Worm (Caenorhabditis elegans) whole organism, L3 larva: ENCODE results near the gene mob-2.
A peak's percentile ranks its signal among the peaks of the same experiment; 100 is the strongest.

Experiments used
- R02D3.7 ChIP-seq: fragments of 150-350 bp; optimal IDR thresholded peaks from 2 replicates; lab custom pipeline; 2014; ENCODE audit warnings: missing biosample characterization, missing genetic modification characterization
- aly-2 ChIP-seq: fragments of 150-350 bp; optimal IDR thresholded peaks from 2 replicates; lab custom pipeline; 2014; ENCODE audit warnings: missing biosample characterization, missing genetic modification characterization
- ceh-16 ChIP-seq: sonication (generic microtip); optimal IDR thresholded peaks from 2 replicates; lab custom pipeline; 2017; ENCODE audit warnings: missing biosample characterization, missing genetic modification characterization
- ceh-28 ChIP-seq: fragments of 150-350 bp; optimal IDR thresholded peaks from 2 replicates; lab custom pipeline; 2014; ENCODE audit warnings: missing biosample characterization, missing genetic modification reagents, missing genetic modification characterization
- ceh-82 ChIP-seq: fragments of 150-350 bp; optimal IDR thresholded peaks from 2 replicates; lab custom pipeline; 2014; ENCODE audit warnings: missing biosample characterization, missing genetic modification characterization
- daf-12 ChIP-seq: fragments of 150-350 bp; optimal IDR thresholded peaks from 2 replicates; lab custom pipeline; 2014; ENCODE audit warnings: missing biosample characterization, missing genetic modification reagents, missing genetic modification characterization
- egl-27 ChIP-seq: sonication (generic microtip); optimal IDR thresholded peaks from 4 replicates; lab custom pipeline; 2017; ENCODE audit warnings: missing biosample characterization, missing genetic modification reagents, missing genetic modification characterization
- egl-5 ChIP-seq: fragments of 150-350 bp; optimal IDR thresholded peaks from 2 replicates; lab custom pipeline; 2017; ENCODE audit warnings: missing biosample characterization, missing genetic modification reagents, missing genetic modification characterization, inconsistent platforms
- elt-1 ChIP-seq: fragments of 150-350 bp; optimal IDR thresholded peaks from 2 replicates; lab custom pipeline; 2014; ENCODE audit warnings: missing biosample characterization, missing genetic modification characterization
- elt-2 ChIP-seq: sonication (generic microtip); optimal IDR thresholded peaks from 2 replicates; lab custom pipeline; 2016; ENCODE audit warnings: missing genetic modification reagents, mild to moderate bottlenecking, missing genetic modification characterization, missing compliant biosample characterization
- elt-3 ChIP-seq, 3 experiments: fragments of 150-350 bp in 1 of 3; sonication (generic microtip) in 2 of 3; optimal IDR thresholded peaks; 2 replicates in 2 of 3; 4 replicates in 1 of 3; lab custom pipeline; 2014 to 2017; ENCODE audit warnings: missing biosample characterization in 3 of 3, missing genetic modification characterization in 3 of 3
- fkh-2 ChIP-seq: fragments of 150-350 bp; optimal IDR thresholded peaks from 2 replicates; lab custom pipeline; 2014; ENCODE audit warnings: missing biosample characterization, missing genetic modification reagents, missing genetic modification characterization
- fos-1 ChIP-seq: fragments of 150-350 bp; optimal IDR thresholded peaks from 2 replicates; lab custom pipeline; 2014; ENCODE audit warnings: missing biosample characterization, missing genetic modification characterization
- hmg-11 ChIP-seq: sonication (generic microtip); optimal IDR thresholded peaks from 2 replicates; lab custom pipeline; 2016; ENCODE audit warnings: missing genetic modification characterization, missing compliant biosample characterization
- jun-1 ChIP-seq: fragments of 150-350 bp; optimal IDR thresholded peaks from 2 replicates; lab custom pipeline; 2014; ENCODE audit warnings: missing biosample characterization, missing genetic modification reagents, missing genetic modification characterization
- lin-39 ChIP-seq: fragments of 150-350 bp; optimal IDR thresholded peaks from 2 replicates; lab custom pipeline; 2018; ENCODE audit warnings: missing biosample characterization, missing genetic modification reagents, missing genetic modification characterization
- nhr-11 ChIP-seq: fragments of 150-350 bp; optimal IDR thresholded peaks from 2 replicates; lab custom pipeline; 2014; ENCODE audit warnings: missing biosample characterization, missing genetic modification characterization
- nhr-23 ChIP-seq: fragments of 150-350 bp; optimal IDR thresholded peaks from 2 replicates; lab custom pipeline; 2014; ENCODE audit warnings: missing biosample characterization, missing genetic modification reagents, missing genetic modification characterization
- nhr-237 ChIP-seq: fragments of 150-350 bp; optimal IDR thresholded peaks from 2 replicates; lab custom pipeline; 2014; ENCODE audit warnings: missing biosample characterization, missing genetic modification characterization
- nhr-25 ChIP-seq: sonication (generic microtip); optimal IDR thresholded peaks from 2 replicates; lab custom pipeline; 2017; ENCODE audit warnings: missing biosample characterization, missing genetic modification characterization
- nhr-28 ChIP-seq: fragments of 150-350 bp; optimal IDR thresholded peaks from 2 replicates; lab custom pipeline; 2014; ENCODE audit warnings: missing biosample characterization, missing genetic modification characterization
- nhr-43 ChIP-seq: sonication (generic microtip); optimal IDR thresholded peaks from 2 replicates; lab custom pipeline; 2016; ENCODE audit warnings: mild to moderate bottlenecking, missing genetic modification characterization, missing compliant biosample characterization; ENCODE audit not compliant: poor library complexity, severe bottlenecking
- nhr-67 ChIP-seq: fragments of 150-350 bp; optimal IDR thresholded peaks from 2 replicates; lab custom pipeline; 2014; ENCODE audit warnings: missing biosample characterization, missing genetic modification characterization
- nhr-76 ChIP-seq: fragments of 150-350 bp; sonication (generic microtip); optimal IDR thresholded peaks from 5 replicates; lab custom pipeline; 2014; ENCODE audit warnings: missing biosample characterization, missing genetic modification characterization
- nhr-77 ChIP-seq: fragments of 150-350 bp; optimal IDR thresholded peaks from 2 replicates; lab custom pipeline; 2014; ENCODE audit warnings: missing biosample characterization, missing genetic modification characterization
- pqm-1 ChIP-seq: fragments of 150-350 bp; optimal IDR thresholded peaks from 2 replicates; lab custom pipeline; 2017; ENCODE audit warnings: missing biosample characterization, missing genetic modification characterization, inconsistent platforms
- sea-2 ChIP-seq: fragments of 150-350 bp; sonication (generic microtip); optimal IDR thresholded peaks from 4 replicates; lab custom pipeline; 2014; ENCODE audit warnings: missing biosample characterization, missing genetic modification reagents, missing genetic modification characterization
- skn-1 ChIP-seq: fragments of 150-350 bp; optimal IDR thresholded peaks from 2 replicates; lab custom pipeline; 2014; ENCODE audit warnings: missing biosample characterization, missing genetic modification characterization
- snpc-4 ChIP-seq: fragments of 150-350 bp; optimal IDR thresholded peaks from 2 replicates; lab custom pipeline; 2014; ENCODE audit warnings: missing biosample characterization, missing genetic modification characterization
- tbx-2 ChIP-seq: sonication (generic microtip); optimal IDR thresholded peaks from 2 replicates; lab custom pipeline; 2016; ENCODE audit warnings: mild to moderate bottlenecking, missing genetic modification characterization, missing compliant biosample characterization
- unc-62 ChIP-seq: fragments of 150-350 bp; sonication (generic microtip); optimal IDR thresholded peaks from 4 replicates; lab custom pipeline; 2014; ENCODE audit warnings: missing biosample characterization, missing genetic modification reagents, missing genetic modification characterization
- zag-1 ChIP-seq: fragments of 150-350 bp; optimal IDR thresholded peaks from 2 replicates; lab custom pipeline; 2014; ENCODE audit warnings: missing biosample characterization, missing genetic modification characterization
- ztf-11 ChIP-seq: fragments of 150-350 bp; optimal IDR thresholded peaks from 2 replicates; lab custom pipeline; 2014; ENCODE audit warnings: missing biosample characterization, missing genetic modification characterization

Gene mob-2

ce11 chrX:13119900-13120299 is 50.0 kb downstream of the mob-2 start:
- TF ChIP-seq aly-2 (tag; lab: Kevin White, UChicago) (no peak), nhr-43 (tag; lab: Kevin White, UChicago) (peak; percentile 38), sea-2 (no peak), tbx-2 (no peak), nhr-67 (tag; lab: Kevin White, UChicago) (no peak), hmg-11 (tag; lab: Kevin White, UChicago) (no peak), unc-62 (GFP tag; lab: Kevin White, UChicago) (no peak), elt-1 (tag; lab: Kevin White, UChicago) (peak; percentile 73), nhr-25 (tag; lab: Kevin White, UChicago) (peak; percentile 36), snpc-4 (no peak), nhr-77 (tag; lab: Kevin White, UChicago) (no peak), egl-5 (tag; lab: Kevin White, UChicago) (no peak), ceh-82 (tag; lab: Kevin White, UChicago) (no peak), jun-1 (tag; lab: Kevin White, UChicago) (no peak), nhr-237 (tag; lab: Kevin White, UChicago) (no peak), ceh-16 (tag; lab: Kevin White, UChicago) (no peak), fkh-2 (tag; lab: Kevin White, UChicago) (no peak), elt-2 (no peak), zag-1 (tag; lab: Kevin White, UChicago) (no peak), R02D3.7 (no peak), nhr-23 (peak; percentile 54)

- TF ChIP-seq nhr-67 (tag; lab: Kevin White, UChicago): no peak
- no peak for TF ChIP-seq nhr-11 (tag; lab: Kevin White, UChicago)
- no peak for TF ChIP-seq ceh-28 (tag; lab: Kevin White, UChicago)
- no peak for TF ChIP-seq daf-12 (tag; lab: Kevin White, UChicago)
- TF ChIP-seq nhr-28 (tag; lab: Kevin White, UChicago): no peak
- no peak for TF ChIP-seq ztf-11 (tag; lab: Kevin White, UChicago)
- TF ChIP-seq jun-1 (tag; lab: Kevin White, UChicago): no peak
- TF ChIP-seq nhr-23: no peak
- TF ChIP-seq pqm-1 (tag; lab: Kevin White, UChicago): no peak
- no peak for TF ChIP-seq tbx-2
- TF ChIP-seq ceh-16 (tag; lab: Kevin White, UChicago): no peak
- TF ChIP-seq nhr-25 (tag; lab: Kevin White, UChicago): no peak
- no peak for TF ChIP-seq nhr-76
- no peak for TF ChIP-seq fos-1 (tag; lab: Kevin White, UChicago)
- TF ChIP-seq, all 47 proteins: peak for 0
Observed at ce11 chrX:13116380-13116779, 53.5 kb downstream of the mob-2 start.

DNA sequence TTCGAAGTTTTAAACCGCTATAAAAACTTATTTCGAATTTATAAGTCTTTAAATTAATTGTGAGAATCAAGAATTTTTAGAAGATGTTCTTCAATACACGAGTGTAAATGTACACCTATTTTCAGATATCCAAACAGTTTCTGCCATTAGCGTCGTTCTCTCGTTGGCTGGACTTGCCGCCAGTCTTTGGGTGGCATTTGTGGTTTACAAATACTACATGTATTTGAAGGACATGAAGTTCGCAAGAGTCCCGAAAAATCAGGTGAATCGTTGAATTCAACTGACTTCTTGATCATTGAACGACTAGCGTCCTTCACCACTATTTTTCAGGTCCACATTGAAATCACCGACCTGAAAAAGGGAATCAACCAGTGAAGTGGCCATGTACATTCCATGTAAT is 54.2 kb downstream of the mob-2 start:
- TF ChIP-seq daf-12 (tag; lab: Kevin White, UChicago): no peak
- TF ChIP-seq elt-1 (tag; lab: Kevin White, UChicago): no peak
- TF ChIP-seq unc-62 (GFP tag; lab: Kevin White, UChicago): no peak
- no peak for TF ChIP-seq nhr-237 (tag; lab: Kevin White, UChicago)
- no peak for TF ChIP-seq elt-2
- no peak for TF ChIP-seq skn-1
- no peak for TF ChIP-seq pqm-1 (tag; lab: Kevin White, UChicago)
- TF ChIP-seq lin-39 (tag; lab: Kevin White, UChicago): no peak
- TF ChIP-seq egl-5 (tag; lab: Kevin White, UChicago): no peak
- no peak for TF ChIP-seq ceh-28 (tag; lab: Kevin White, UChicago)
- TF ChIP-seq egl-27: no peak
- no peak for TF ChIP-seq elt-3 (tag; optimal IDR thresholded peaks at IDR 0.05; lab: Kevin White, UChicago)
- no peak for TF ChIP-seq snpc-4

DNA sequence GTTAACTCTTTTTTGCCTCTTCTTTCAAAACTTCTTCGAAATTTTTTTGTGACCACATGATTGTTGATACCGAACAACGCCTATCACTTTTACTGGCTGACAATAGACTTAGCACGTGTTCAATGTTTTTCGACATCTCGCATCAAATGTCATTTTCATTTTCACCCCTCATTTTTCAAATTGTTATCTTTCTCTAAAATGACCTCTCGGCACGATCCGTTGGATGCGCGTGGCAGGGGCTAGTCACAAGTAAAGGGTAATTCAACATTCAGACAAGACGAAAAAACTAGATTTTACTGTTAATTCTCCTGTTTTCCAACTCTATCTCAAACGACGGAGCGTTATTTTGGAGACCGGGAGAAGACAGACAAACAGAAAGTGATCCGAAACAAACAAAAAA is 56.4 kb downstream of the mob-2 start, which contains the start of gene F17H10.2:
TSS of gene F17H10.2 (plus strand) at position 316 of the 400 bp plus-strand sequence.
- TF ChIP-seq nhr-43 (tag; lab: Kevin White, UChicago) (peak; percentile 12), R02D3.7 (no peak), sea-2 (no peak), nhr-25 (tag; lab: Kevin White, UChicago) (peak; percentile 63)

- TF ChIP-seq fos-1 (tag; lab: Kevin White, UChicago) (no peak), elt-3 (tag; optimal IDR thresholded peaks at IDR 0.05; lab: Kevin White, UChicago) (peak in 1 of 3 experiments; percentile 48)
Observed at ce11 chrX:13112664-13113063, 57.2 kb downstream of the mob-2 start.
